Worm (Caenorhabditis elegans): ENCODE measurements around the gene C35D10.5.

DNA sequence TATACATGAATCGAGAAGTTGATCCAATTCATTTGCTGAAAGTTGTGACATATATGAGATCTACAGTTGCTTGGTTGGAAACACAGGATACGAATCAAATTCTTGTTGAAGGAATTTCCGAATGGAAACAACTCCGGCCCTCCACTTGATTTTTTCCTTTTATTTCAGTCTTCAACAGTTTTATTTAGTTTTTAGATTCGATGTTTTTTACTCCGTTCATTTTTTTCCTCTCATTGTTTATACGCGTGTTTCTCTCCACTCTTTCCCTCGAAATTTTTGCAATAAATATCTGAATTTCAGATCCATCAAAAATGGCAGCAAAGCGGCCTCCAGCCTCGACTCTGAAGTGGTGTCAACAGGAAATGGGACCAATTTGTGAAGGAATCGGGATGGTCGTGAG, 976 bp downstream of the C35D10.5 start, which contains the start of gene coq-8:
- TF ChIP-seq snpc-4 (tag; optimal IDR thresholded peaks at IDR 0.05) (no peak), fos-1 (tag; optimal IDR thresholded peaks at IDR 0.05) (no peak), elt-2 (tag; optimal IDR thresholded peaks at IDR 0.05) (no peak), nhr-77 (tag; optimal IDR thresholded peaks at IDR 0.05) (no peak), nhr-12 (tag; optimal IDR thresholded peaks at IDR 0.05) (no peak), nhr-237 (tag; optimal IDR thresholded peaks at IDR 0.05) (no peak), unc-98 (GFP tag; IDR thresholded peaks at IDR 0.05) (no peak), fkh-10 (GFP tag; optimal IDR thresholded peaks at IDR 0.05) (no peak), jun-1 (tag; optimal IDR thresholded peaks at IDR 0.05) (no peak), lin-14 (GFP tag; optimal IDR thresholded peaks at IDR 0.05) (no peak), lsy-2 (tag; optimal IDR thresholded peaks at IDR 0.05) (no peak), unc-86 (tag; optimal IDR thresholded peaks at IDR 0.05) (no peak), hlh-17 (GFP tag; optimal IDR thresholded peaks at IDR 0.05; ENCODE audit: borderline replicate concordance) (no peak)

Data from whole organism, L1 larva.